Worm (Caenorhabditis elegans) whole organism, L2 larva: ENCODE data around the gene F34D10.3.

Source experiments
- R02D3.7 ChIP-seq: fragments of 150-350 bp; optimal IDR thresholded peaks from 2 replicates; lab custom pipeline; 2014; ENCODE audit warnings: missing biosample characterization, missing genetic modification characterization
- Y55F3AM.14 ChIP-seq: fragments of 200-800 bp; sonication (Bioruptor generic); optimal IDR thresholded peaks from 2 replicates; lab custom pipeline; 2018; ENCODE audit warnings: mild to moderate bottlenecking, missing genetic modification characterization, missing compliant biosample characterization
- alr-1 ChIP-seq: fragments of 150-350 bp; optimal IDR thresholded peaks from 2 replicates; lab custom pipeline; 2014; ENCODE audit warnings: missing biosample characterization, missing genetic modification characterization
- egl-27 ChIP-seq: sonication (generic microtip); optimal IDR thresholded peaks from 3 replicates; lab custom pipeline; 2017; ENCODE audit warnings: missing biosample characterization, missing genetic modification reagents, missing genetic modification characterization
- mdl-1 ChIP-seq, 2 experiments: fragments of 150-350 bp in 1 of 2; sonication (generic microtip) in 1 of 2; optimal IDR thresholded peaks; 2 replicates each; lab custom pipeline; 2017; ENCODE audit warnings: missing biosample characterization in 2 of 2, missing genetic modification characterization in 2 of 2
- nhr-10 ChIP-seq: sonication (generic microtip); optimal IDR thresholded peaks from 2 replicates; lab custom pipeline; 2017; ENCODE audit warnings: missing biosample characterization, missing genetic modification characterization
- nhr-11 ChIP-seq: fragments of 150-350 bp; optimal IDR thresholded peaks from 2 replicates; lab custom pipeline; 2014; ENCODE audit warnings: missing biosample characterization, missing genetic modification characterization
- nhr-77 ChIP-seq: fragments of 150-350 bp; optimal IDR thresholded peaks from 2 replicates; lab custom pipeline; 2014; ENCODE audit warnings: missing biosample characterization, missing genetic modification characterization
- unc-62 ChIP-seq: fragments of 150-350 bp; optimal IDR thresholded peaks from 2 replicates; lab custom pipeline; 2014; ENCODE audit warnings: missing biosample characterization, missing genetic modification reagents, missing genetic modification characterization
- ztf-11 ChIP-seq: sonication (generic microtip); optimal IDR thresholded peaks from 2 replicates; lab custom pipeline; 2017; ENCODE audit warnings: missing biosample characterization, missing genetic modification characterization

DNA sequence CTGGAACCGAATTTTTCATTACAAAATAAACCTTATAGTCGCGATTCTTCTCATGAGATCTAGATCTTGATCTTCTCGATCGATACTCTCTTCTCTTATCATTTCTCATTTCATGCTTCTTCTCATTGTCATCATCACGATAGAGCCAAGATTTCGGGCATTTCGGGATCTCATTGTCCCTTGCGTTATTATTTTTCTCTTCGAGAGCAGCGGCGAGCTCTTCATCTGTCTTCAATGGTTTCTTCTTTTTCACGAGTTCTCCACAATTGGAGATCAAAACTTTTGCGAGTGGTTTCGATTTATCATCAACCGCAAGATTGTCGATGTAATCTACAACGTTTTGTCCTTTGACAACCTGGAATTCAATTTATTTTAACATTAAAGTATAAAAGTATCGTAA, 35.7 kb upstream of the F34D10.3 start:
- no peak for TF ChIP-seq ztf-11 (tag; lab: Kevin White, UChicago)
- no peak for TF ChIP-seq alr-1 (tag; lab: Kevin White, UChicago)
- TF ChIP-seq egl-27 (tag; lab: Kevin White, UChicago) = no peak
- no peak for TF ChIP-seq unc-62
- TF ChIP-seq Y55F3AM.14 = no peak
- TF ChIP-seq R02D3.7 (tag; lab: Kevin White, UChicago) = no peak
- TF ChIP-seq nhr-77 = no peak
- no peak for TF ChIP-seq nhr-10 (tag; lab: Kevin White, UChicago)
- no peak for TF ChIP-seq nhr-11 (tag; lab: Kevin White, UChicago)
- TF ChIP-seq mdl-1 (tag; optimal IDR thresholded peaks at IDR 0.05; lab: Kevin White, UChicago) = no peak
